Fruit fly (Drosophila melanogaster) S2 (cell line): ENCODE measurements around the gene sdt.

Experiments
- CG8478 ChIP-seq: fragments of >200 bp; optimal IDR thresholded peaks from 2 replicates; lab custom pipeline; 2018
- CTCF ChIP-seq, 2 experiments: fragments of >200 bp; optimal IDR thresholded peaks; 2 replicates each; lab custom pipeline; 2018

DNA sequence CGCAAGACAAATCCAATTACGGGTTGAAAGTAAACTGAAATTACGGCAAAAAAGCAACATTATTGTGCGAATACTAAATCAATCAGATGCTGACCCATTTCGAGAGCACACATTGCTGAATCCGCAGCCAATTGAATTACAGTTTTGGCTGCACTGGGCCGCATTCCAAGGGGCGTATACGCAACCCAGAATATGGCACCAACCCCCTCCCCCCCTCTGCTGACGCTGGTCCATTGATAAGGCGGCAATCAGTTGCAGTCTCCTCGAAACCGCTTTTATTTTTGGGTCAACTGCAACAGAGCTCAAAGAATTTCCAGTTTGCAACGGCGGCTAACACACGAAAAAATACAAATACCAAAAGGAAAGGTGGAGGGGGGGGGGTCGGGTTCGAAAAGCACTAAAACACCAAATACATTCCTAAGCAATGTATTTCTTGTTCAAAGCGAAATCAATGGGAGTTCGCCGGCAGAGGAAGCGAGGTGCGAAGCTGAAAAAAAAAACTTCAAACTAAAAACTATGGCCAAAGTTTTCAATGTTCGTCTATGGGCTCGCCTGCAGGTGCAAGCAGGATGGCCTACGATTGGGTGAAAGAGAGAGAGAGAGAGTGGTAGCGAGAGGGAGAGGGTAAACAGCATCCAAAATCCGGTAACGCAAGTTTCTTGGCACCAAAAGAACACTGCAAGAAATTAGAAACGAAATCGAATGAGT, 17.3 kb downstream of the sdt start:
- TF ChIP-seq CTCF (optimal IDR thresholded peaks at IDR 0.05; lab: Kevin White, UChicago): no peak
- no peak for TF ChIP-seq CG8478 (lab: Kevin White, UChicago)
